Fruit fly (Drosophila melanogaster) whole organism, embryonic: ENCODE results near the gene cic.
A peak's percentile ranks its signal among the peaks of the same experiment; 100 is the strongest.

Experiments
- ATbp ChIP-seq: fragments of 200-800 bp; sonication (Bioruptor generic); optimal IDR thresholded peaks from 2 replicates; lab custom pipeline; 2017; ENCODE audit warnings: missing biosample characterization, mild to moderate bottlenecking, missing genetic modification characterization, missing genetic modification reagents
- Asciz ChIP-seq: fragments of 200-800 bp; sonication (Bioruptor generic); optimal IDR thresholded peaks from 2 replicates; lab custom pipeline; 2017; ENCODE audit warnings: missing biosample characterization, mild to moderate bottlenecking, missing genetic modification characterization, missing genetic modification reagents
- Atf6 ChIP-seq: fragments of 200-800 bp; sonication (Bioruptor generic); IDR thresholded peaks from 2 replicates; pipeline ENCODE4 v1.3.6; 2022; ENCODE audit warnings: missing biosample characterization, missing genetic modification characterization
- C15 ChIP-seq: fragments of 200-800 bp; sonication (Bioruptor generic); IDR thresholded peaks from 3 replicates; pipeline ENCODE4 v1.3.6; 2022; ENCODE audit warnings: missing biosample characterization, missing genetic modification characterization
- CG10147 ChIP-seq: fragments of 200-800 bp; sonication (Bioruptor generic); optimal IDR thresholded peaks from 2 replicates; lab custom pipeline; 2019; ENCODE audit warnings: missing biosample characterization, mild to moderate bottlenecking, missing genetic modification characterization, moderate library complexity
- CG11504 ChIP-seq: fragments of 200-800 bp; sonication (Bioruptor generic); optimal IDR thresholded peaks from 3 replicates; lab custom pipeline; 2019; ENCODE audit warnings: missing biosample characterization, mild to moderate bottlenecking, missing genetic modification characterization, moderate library complexity
- CG12391 ChIP-seq: fragments of 200-800 bp; sonication (Bioruptor generic); optimal IDR thresholded peaks from 3 replicates; lab custom pipeline; 2018; ENCODE audit warnings: missing biosample characterization, mild to moderate bottlenecking, missing genetic modification characterization, moderate library complexity
- CG15073 ChIP-seq: fragments of 200-800 bp; sonication (Bioruptor generic); optimal IDR thresholded peaks from 2 replicates; lab custom pipeline; 2016; ENCODE audit warnings: missing biosample characterization, missing genetic modification characterization
- CG15514 ChIP-seq: fragments of 200-800 bp; sonication (Bioruptor generic); optimal IDR thresholded peaks from 3 replicates; lab custom pipeline; 2017; ENCODE audit warnings: missing biosample characterization, missing genetic modification characterization, mild to moderate bottlenecking, moderate library complexity, missing genetic modification reagents
- CG1647 ChIP-seq: fragments of 200-800 bp; sonication (Bioruptor generic); optimal IDR thresholded peaks from 3 replicates; lab custom pipeline; 2016; ENCODE audit warnings: missing biosample characterization, missing genetic modification characterization
- CG2116 ChIP-seq: fragments of 200-800 bp; sonication (Bioruptor generic); optimal IDR thresholded peaks from 3 replicates; lab custom pipeline; 2018; ENCODE audit warnings: missing biosample characterization, mild to moderate bottlenecking, missing genetic modification characterization
- CG2889 ChIP-seq: fragments of 200-800 bp; sonication (Bioruptor generic); IDR thresholded peaks from 3 replicates; pipeline ENCODE4 v1.3.6; 2022; ENCODE audit warnings: missing biosample characterization, missing genetic modification characterization
- CG3163 ChIP-seq: fragments of 200-800 bp; sonication (Bioruptor generic); optimal IDR thresholded peaks from 3 replicates; lab custom pipeline; 2016; ENCODE audit warnings: missing biosample characterization, missing genetic modification characterization
- CG34224 ChIP-seq: fragments of 200-800 bp; sonication (Bioruptor generic); IDR thresholded peaks from 3 replicates; pipeline ENCODE4 v1.3.6; 2022; ENCODE audit warnings: missing biosample characterization, missing genetic modification characterization; ENCODE audit not compliant: partially characterized antibody
- CG3847 ChIP-seq: fragments of 200-800 bp; sonication (Bioruptor generic); IDR thresholded peaks from 2 replicates; pipeline ENCODE4 v1.3.6; 2022; ENCODE audit warnings: missing biosample characterization, missing genetic modification characterization
- CG5245 ChIP-seq: fragments of 200-800 bp; sonication (Bioruptor generic); optimal IDR thresholded peaks from 3 replicates; lab custom pipeline; 2016; ENCODE audit warnings: missing biosample characterization, missing genetic modification characterization
- CG6689 ChIP-seq: fragments of 200-800 bp; sonication (Bioruptor generic); IDR thresholded peaks from 2 replicates; pipeline ENCODE4 v1.3.6; 2022; ENCODE audit warnings: missing biosample characterization, missing genetic modification characterization
- CG7372 ChIP-seq: fragments of 200-800 bp; sonication (Bioruptor generic); IDR thresholded peaks from 2 replicates; pipeline ENCODE4 v1.3.6; 2022; ENCODE audit warnings: missing biosample characterization, missing genetic modification characterization
- CG7963 ChIP-seq: fragments of 200-800 bp; sonication (Bioruptor generic); IDR thresholded peaks from 3 replicates; pipeline ENCODE4 v1.3.6; 2022; ENCODE audit warnings: missing biosample characterization, missing genetic modification characterization; ENCODE audit not compliant: partially characterized antibody
- CG7987 ChIP-seq: fragments of 200-800 bp; sonication (Bioruptor generic); optimal IDR thresholded peaks from 2 replicates; lab custom pipeline; 2018; ENCODE audit warnings: missing biosample characterization, mild to moderate bottlenecking, missing genetic modification characterization, moderate library complexity
- CG8089 ChIP-seq: fragments of 200-800 bp; sonication (Bioruptor generic); optimal IDR thresholded peaks from 3 replicates; lab custom pipeline; 2016; ENCODE audit warnings: missing biosample characterization, missing genetic modification characterization
- CG8924 ChIP-seq: fragments of 200-800 bp; optimal IDR thresholded peaks from 3 replicates; lab custom pipeline; 2019; ENCODE audit warnings: missing biosample characterization, mild to moderate bottlenecking, missing genetic modification characterization, moderate library complexity
- CG8944 ChIP-seq: fragments of 200-800 bp; sonication (Bioruptor generic); optimal IDR thresholded peaks from 3 replicates; lab custom pipeline; 2016; ENCODE audit warnings: missing biosample characterization, missing genetic modification characterization
- CG9215 ChIP-seq: fragments of 200-800 bp; sonication (Bioruptor generic); IDR thresholded peaks from 2 replicates; pipeline ENCODE4 v1.3.6; 2022; ENCODE audit warnings: missing biosample characterization, missing genetic modification characterization
- CG9437 ChIP-seq: fragments of 200-800 bp; sonication (Bioruptor generic); optimal IDR thresholded peaks from 2 replicates; lab custom pipeline; 2018; ENCODE audit warnings: missing biosample characterization, mild to moderate bottlenecking, missing genetic modification characterization
- Dll ChIP-seq: fragments of 200-800 bp; sonication (Bioruptor generic); IDR thresholded peaks from 4 replicates; pipeline ENCODE4 v1.3.6; 2022; ENCODE audit warnings: missing biosample characterization, missing genetic modification characterization; ENCODE audit not compliant: partially characterized antibody
- Dref ChIP-seq: fragments of 200-800 bp; sonication (Bioruptor generic); IDR thresholded peaks from 2 replicates; pipeline ENCODE4 v1.3.6; 2022; ENCODE audit warnings: missing biosample characterization, missing genetic modification characterization
- E2f1 ChIP-seq: fragments of 200-800 bp; sonication (Bioruptor generic); IDR thresholded peaks from 2 replicates; pipeline ENCODE4 v1.3.6; 2022; ENCODE audit warnings: missing biosample characterization, missing genetic modification characterization
- Elba2 ChIP-seq: fragments of 200-800 bp; sonication (Bioruptor generic); optimal IDR thresholded peaks from 3 replicates; lab custom pipeline; 2016; ENCODE audit warnings: missing biosample characterization, missing genetic modification characterization
- Gsc ChIP-seq: fragments of 200-800 bp; sonication (Bioruptor generic); IDR thresholded peaks from 2 replicates; pipeline ENCODE4 v1.3.6; 2022; ENCODE audit warnings: missing biosample characterization, missing genetic modification characterization
- HHEX ChIP-seq: fragments of 200-800 bp; sonication (Bioruptor generic); optimal IDR thresholded peaks from 3 replicates; lab custom pipeline; 2017; ENCODE audit warnings: missing biosample characterization, mild to moderate bottlenecking, missing genetic modification characterization, missing genetic modification reagents
- Hr78 ChIP-seq, 2 experiments: fragments of 200-800 bp in 1 of 2; fragments of >200 bp in 1 of 2; sonication (Bioruptor generic) in 1 of 2; optimal IDR thresholded peaks; 2 replicates each; lab custom pipeline; 2017 to 2019; ENCODE audit warnings: missing biosample characterization in 2 of 2, missing genetic modification characterization in 2 of 2, mild to moderate bottlenecking in 1 of 2, moderate library complexity in 1 of 2
- Kr ChIP-seq: fragments of 200-800 bp; sonication (Bioruptor generic); optimal IDR thresholded peaks from 2 replicates; lab custom pipeline; 2017; ENCODE audit warnings: missing biosample characterization, mild to moderate bottlenecking, missing genetic modification characterization
- Trl ChIP-seq, 3 experiments: fragments of >200 bp in 2 of 3; fragments of 200-800 bp in 1 of 3; sonication (Bioruptor generic) in 1 of 3; optimal IDR thresholded peaks; 2 replicates in 1 of 3; 3 replicates in 2 of 3; lab custom pipeline; 2016 to 2017; ENCODE audit warnings: missing biosample characterization in 1 of 3, missing genetic modification characterization in 1 of 3
- ab ChIP-seq: fragments of 200-800 bp; sonication (Bioruptor generic); optimal IDR thresholded peaks from 2 replicates; lab custom pipeline; 2016; ENCODE audit warnings: missing biosample characterization, missing genetic modification characterization
- br ChIP-seq: fragments of >200 bp; optimal IDR thresholded peaks from 2 replicates; lab custom pipeline; 2017
- btn ChIP-seq: fragments of 200-800 bp; sonication (Bioruptor generic); optimal IDR thresholded peaks from 2 replicates; lab custom pipeline; 2016; ENCODE audit warnings: missing biosample characterization, missing genetic modification characterization
- cad ChIP-seq: fragments of >200 bp; optimal IDR thresholded peaks from 2 replicates; lab custom pipeline; 2017; ENCODE audit warnings: missing biosample characterization, missing genetic modification characterization
- caup ChIP-seq: fragments of 200-800 bp; sonication (Bioruptor generic); optimal IDR thresholded peaks from 3 replicates; lab custom pipeline; 2017; ENCODE audit warnings: missing biosample characterization, mild to moderate bottlenecking, missing genetic modification characterization, moderate library complexity; ENCODE audit not compliant: severe bottlenecking
- ems ChIP-seq: fragments of 200-800 bp; sonication (Bioruptor generic); optimal IDR thresholded peaks from 3 replicates; lab custom pipeline; 2016; ENCODE audit warnings: missing biosample characterization, missing genetic modification characterization
- en ChIP-seq: fragments of 200-800 bp; sonication (Bioruptor generic); optimal IDR thresholded peaks from 2 replicates; lab custom pipeline; 2016; ENCODE audit warnings: missing biosample characterization, missing genetic modification characterization
- fd64A ChIP-seq: fragments of 200-800 bp; sonication (Bioruptor generic); optimal IDR thresholded peaks from 3 replicates; lab custom pipeline; 2018; ENCODE audit warnings: missing biosample characterization, mild to moderate bottlenecking, missing genetic modification characterization
- fru ChIP-seq: fragments of >200 bp; optimal IDR thresholded peaks from 2 replicates; lab custom pipeline; 2017
- gt ChIP-seq: fragments of 200-800 bp; sonication (Bioruptor generic); IDR thresholded peaks from 2 replicates; pipeline ENCODE4 v1.3.6; 2022; ENCODE audit warnings: missing biosample characterization, missing genetic modification characterization
- jigr1 ChIP-seq: fragments of 200-800 bp; sonication (Bioruptor generic); IDR thresholded peaks from 3 replicates; pipeline ENCODE4 v1.3.6; 2022; ENCODE audit warnings: missing biosample characterization, missing genetic modification characterization
- oc ChIP-seq: fragments of 200-800 bp; sonication (Bioruptor generic); optimal IDR thresholded peaks from 2 replicates; lab custom pipeline; 2018; ENCODE audit warnings: missing biosample characterization, mild to moderate bottlenecking, missing genetic modification characterization, moderate library complexity
- onecut ChIP-seq: fragments of 200-800 bp; sonication (Bioruptor generic); IDR thresholded peaks from 2 replicates; pipeline ENCODE4 v1.3.6; 2022; ENCODE audit warnings: missing biosample characterization, missing genetic modification characterization
- rib ChIP-seq: fragments of 200-800 bp; sonication (Bioruptor generic); IDR thresholded peaks from 2 replicates; pipeline ENCODE4 v1.3.6; 2022; ENCODE audit warnings: missing biosample characterization, missing genetic modification characterization
- twi ChIP-seq: fragments of 200-800 bp; optimal IDR thresholded peaks from 2 replicates; lab custom pipeline; 2019; ENCODE audit warnings: missing biosample characterization, mild to moderate bottlenecking, missing genetic modification characterization, moderate library complexity
- vnd ChIP-seq: fragments of 200-800 bp; sonication (Bioruptor generic); IDR thresholded peaks from 3 replicates; pipeline ENCODE4 v1.3.6; 2022; ENCODE audit warnings: missing biosample characterization, missing genetic modification characterization; ENCODE audit not compliant: partially characterized antibody
- z ChIP-seq: fragments of 200-800 bp; sonication (Bioruptor generic); IDR thresholded peaks from 3 replicates; pipeline ENCODE4 v1.3.6; 2022; ENCODE audit warnings: missing biosample characterization, missing genetic modification characterization
- zf30C ChIP-seq: fragments of 200-800 bp; sonication (Bioruptor generic); optimal IDR thresholded peaks from 3 replicates; lab custom pipeline; 2018; ENCODE audit warnings: missing biosample characterization, mild to moderate bottlenecking, missing genetic modification characterization

Gene cic

DNA sequence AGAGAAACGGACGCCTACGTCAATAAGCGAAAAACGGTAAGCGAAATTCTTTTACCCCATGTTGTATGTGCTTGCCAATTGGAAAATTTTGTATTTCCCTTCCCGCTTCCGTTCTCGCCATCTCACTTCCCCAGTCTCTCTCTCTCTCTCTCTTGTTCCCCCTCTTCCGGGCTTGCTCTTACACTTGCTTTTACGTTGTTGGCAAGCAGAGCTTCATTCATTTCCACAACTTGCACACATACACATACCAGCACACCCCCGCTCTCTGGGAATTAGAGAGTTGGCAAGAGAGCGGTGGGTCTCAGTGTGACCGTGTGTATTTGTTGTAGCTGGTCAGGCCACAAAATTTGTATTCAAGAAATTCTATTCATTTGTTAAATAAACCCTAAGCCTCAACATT lies 1.2 kb downstream of the cic start (continued):
- TF ChIP-seq Asciz (no peak), Atf6 (0 out of 2 replicates have a peak, but pooled peaks have one; percentile 28), z (no peak), ab (GFP tag; lab: Kevin White, UChicago) (no peak), vnd (GFP tag; lab: Robert Waterston, UW) (no peak), CG8924 (tag; lab: Kevin White, UChicago) (no peak), HHEX (GFP tag; lab: Kevin White, UChicago) (no peak), CG1647 (GFP tag; lab: Kevin White, UChicago) (no peak), caup (GFP tag; lab: Kevin White, UChicago) (no peak), CG10147 (no peak), Elba2 (GFP tag; lab: Kevin White, UChicago) (peak; percentile 77), Dll (no peak), ATbp (no peak), ems (GFP tag; lab: Kevin White, UChicago) (no peak), CG8089 (no peak), CG15514 (no peak), CG15073 (no peak), CG34224 (GFP tag; lab: Robert Waterston, UW) (no peak), CG7987 (GFP tag; lab: Kevin White, UChicago) (no peak), CG7963 (GFP tag; lab: Robert Waterston, UW) (no peak), zf30C (GFP tag; lab: Kevin White, UChicago) (no peak), CG5245 (no peak), CG3847 (GFP tag; lab: Robert Waterston, UW) (no peak), E2f1 (GFP tag; lab: Robert Waterston, UW) (no peak), fd64A (GFP tag; lab: Kevin White, UChicago) (no peak), en (GFP tag; lab: Kevin White, UChicago) (no peak), C15 (GFP tag; lab: Robert Waterston, UW) (no peak), Kr (GFP tag; lab: Kevin White, UChicago) (no peak), Gsc (GFP tag; lab: Robert Waterston, UW) (no peak), Trl (optimal IDR thresholded peaks at IDR 0.05; lab: Kevin White, UChicago) (peak; percentile 89 to 91), Trl (GFP tag; optimal IDR thresholded peaks at IDR 0.05; lab: Kevin White, UChicago) (peak; percentile 40), rib (no peak), cad (GFP tag; lab: Kevin White, UChicago) (no peak), jigr1 (GFP tag; lab: Robert Waterston, UW) (no peak), CG9215 (GFP tag; lab: Robert Waterston, UW) (peak; percentile 49), gt (GFP tag; lab: Robert Waterston, UW) (no peak), oc (tag; lab: Kevin White, UChicago) (peak; percentile 58), fru (lab: Kevin White, UChicago) (no peak), btn (GFP tag; lab: Kevin White, UChicago) (no peak), Dref (GFP tag; lab: Robert Waterston, UW) (no peak), CG6689 (GFP tag; lab: Robert Waterston, UW) (no peak), br (lab: Kevin White, UChicago) (no peak), onecut (GFP tag; lab: Robert Waterston, UW) (no peak), CG2889 (GFP tag; lab: Robert Waterston, UW) (no peak), Hr78 (GFP tag; optimal IDR thresholded peaks at IDR 0.05; lab: Kevin White, UChicago) (no peak), CG11504 (tag; lab: Kevin White, UChicago) (no peak), CG12391 (no peak), CG7372 (no peak), twi (tag; lab: Kevin White, UChicago) (no peak), CG9437 (GFP tag; lab: Kevin White, UChicago) (peak; percentile 41), CG3163 (GFP tag; lab: Kevin White, UChicago) (peak; percentile 79), CG2116 (GFP tag; lab: Kevin White, UChicago) (no peak), CG8944 (GFP tag; lab: Kevin White, UChicago) (no peak)
